Fruit fly (Drosophila melanogaster) whole organism, embryonic: Measurements from ENCODE around the gene pico.
A peak's percentile ranks its signal among the peaks of the same experiment; 100 is the strongest.

Experiments used
- Ada2b ChIP-seq: fragments of 200-800 bp; sonication (Bioruptor generic); IDR thresholded peaks from 2 replicates; pipeline ENCODE4 v1.3.6; 2022; ENCODE audit warnings: missing biosample characterization, missing genetic modification characterization
- CG10267 ChIP-seq: fragments of 200-800 bp; sonication (Bioruptor generic); optimal IDR thresholded peaks from 2 replicates; lab custom pipeline; 2018; ENCODE audit warnings: missing biosample characterization, mild to moderate bottlenecking, missing genetic modification characterization, moderate library complexity
- CG11504 ChIP-seq: fragments of 200-800 bp; sonication (Bioruptor generic); optimal IDR thresholded peaks from 3 replicates; lab custom pipeline; 2019; ENCODE audit warnings: missing biosample characterization, mild to moderate bottlenecking, missing genetic modification characterization, moderate library complexity
- CG12391 ChIP-seq: fragments of 200-800 bp; sonication (Bioruptor generic); optimal IDR thresholded peaks from 3 replicates; lab custom pipeline; 2018; ENCODE audit warnings: missing biosample characterization, mild to moderate bottlenecking, missing genetic modification characterization, moderate library complexity
- CG1603 ChIP-seq: fragments of 200-800 bp; sonication (Bioruptor generic); optimal IDR thresholded peaks from 2 replicates; lab custom pipeline; 2019; ENCODE audit warnings: missing biosample characterization, mild to moderate bottlenecking, missing genetic modification characterization, moderate library complexity
- CG17361 ChIP-seq: fragments of 200-800 bp; sonication (Bioruptor generic); IDR thresholded peaks from 3 replicates; pipeline ENCODE4 v1.3.6; 2022; ENCODE audit warnings: missing biosample characterization, missing genetic modification characterization
- CG17802 ChIP-seq: fragments of 200-800 bp; sonication (Bioruptor generic); optimal IDR thresholded peaks from 2 replicates; lab custom pipeline; 2018; ENCODE audit warnings: missing biosample characterization, mild to moderate bottlenecking, missing genetic modification characterization, moderate library complexity
- CG18599 ChIP-seq: fragments of 200-800 bp; sonication (Bioruptor generic); optimal IDR thresholded peaks from 3 replicates; lab custom pipeline; 2017; ENCODE audit warnings: missing biosample characterization, missing genetic modification characterization, mild to moderate bottlenecking, moderate library complexity, missing genetic modification reagents
- CG4282 ChIP-seq: fragments of 200-800 bp; sonication (Bioruptor generic); optimal IDR thresholded peaks from 2 replicates; lab custom pipeline; 2016; ENCODE audit warnings: missing biosample characterization, missing genetic modification characterization
- CG6689 ChIP-seq: fragments of 200-800 bp; sonication (Bioruptor generic); IDR thresholded peaks from 2 replicates; pipeline ENCODE4 v1.3.6; 2022; ENCODE audit warnings: missing biosample characterization, missing genetic modification characterization
- CG7357 ChIP-seq: fragments of 200-800 bp; sonication (Bioruptor generic); IDR thresholded peaks from 3 replicates; pipeline ENCODE4 v1.3.6; 2022; ENCODE audit warnings: missing biosample characterization, missing genetic modification characterization
- CG8281 ChIP-seq: fragments of 200-800 bp; sonication (Bioruptor generic); optimal IDR thresholded peaks from 2 replicates; lab custom pipeline; 2018; ENCODE audit warnings: missing biosample characterization, mild to moderate bottlenecking, missing genetic modification characterization, moderate library complexity
- Dref ChIP-seq: fragments of 200-800 bp; sonication (Bioruptor generic); IDR thresholded peaks from 2 replicates; pipeline ENCODE4 v1.3.6; 2022; ENCODE audit warnings: missing biosample characterization, missing genetic modification characterization
- E2f2 ChIP-seq: fragments of 200-800 bp; sonication (Bioruptor generic); IDR thresholded peaks from 2 replicates; pipeline ENCODE4 v1.3.6; 2022; ENCODE audit warnings: missing biosample characterization, missing genetic modification characterization
- Hsf ChIP-seq: fragments of 200-800 bp; sonication (Bioruptor generic); optimal IDR thresholded peaks from 3 replicates; lab custom pipeline; 2016; ENCODE audit warnings: missing biosample characterization, missing genetic modification characterization
- Kr ChIP-seq: fragments of 200-800 bp; sonication (Bioruptor generic); optimal IDR thresholded peaks from 2 replicates; lab custom pipeline; 2017; ENCODE audit warnings: missing biosample characterization, mild to moderate bottlenecking, missing genetic modification characterization
- Meics ChIP-seq: fragments of 200-800 bp; sonication (Bioruptor generic); optimal IDR thresholded peaks from 2 replicates; lab custom pipeline; 2017; ENCODE audit warnings: missing biosample characterization, mild to moderate bottlenecking, missing genetic modification characterization
- Pdp1 ChIP-seq, 2 experiments: fragments of 200-800 bp; sonication (Bioruptor generic); optimal IDR thresholded peaks; 3 replicates each; lab custom pipeline; 2016; ENCODE audit warnings: missing biosample characterization in 2 of 2, missing genetic modification characterization in 2 of 2, mild to moderate bottlenecking in 1 of 2, moderate library complexity in 1 of 2
- YL-1 ChIP-seq: fragments of 200-800 bp; sonication (Bioruptor generic); optimal IDR thresholded peaks from 3 replicates; lab custom pipeline; 2017; ENCODE audit warnings: missing biosample characterization, mild to moderate bottlenecking, missing genetic modification characterization
- bbx ChIP-seq: fragments of 200-800 bp; sonication (Bioruptor generic); IDR thresholded peaks from 2 replicates; pipeline ENCODE4 v1.3.6; 2022; ENCODE audit warnings: missing biosample characterization, missing genetic modification characterization; ENCODE audit not compliant: partially characterized antibody
- bigmax ChIP-seq: fragments of 200-800 bp; sonication (Bioruptor generic); optimal IDR thresholded peaks from 2 replicates; lab custom pipeline; 2018; ENCODE audit warnings: missing biosample characterization, mild to moderate bottlenecking, missing genetic modification characterization
- bsh ChIP-seq, 2 experiments: fragments of 200-800 bp; sonication (Bioruptor generic); optimal IDR thresholded peaks; 2 replicates each; lab custom pipeline; 2017 to 2018; ENCODE audit warnings: mild to moderate bottlenecking in 2 of 2, missing biosample characterization in 2 of 2, missing genetic modification characterization in 2 of 2, moderate library complexity in 1 of 2
- btn ChIP-seq: fragments of 200-800 bp; sonication (Bioruptor generic); optimal IDR thresholded peaks from 2 replicates; lab custom pipeline; 2016; ENCODE audit warnings: missing biosample characterization, missing genetic modification characterization
- dmrt99B ChIP-seq: fragments of 200-800 bp; sonication (Bioruptor generic); optimal IDR thresholded peaks from 2 replicates; lab custom pipeline; 2018; ENCODE audit warnings: missing biosample characterization, mild to moderate bottlenecking, missing genetic modification characterization, moderate library complexity
- fd96Cb ChIP-seq: fragments of 200-800 bp; sonication (Bioruptor generic); optimal IDR thresholded peaks from 2 replicates; lab custom pipeline; 2018; ENCODE audit warnings: missing biosample characterization, mild to moderate bottlenecking, missing genetic modification characterization, moderate library complexity
- gcm ChIP-seq: fragments of 200-800 bp; sonication (Bioruptor generic); optimal IDR thresholded peaks from 2 replicates; lab custom pipeline; 2019; ENCODE audit warnings: missing biosample characterization, mild to moderate bottlenecking, missing genetic modification characterization, moderate library complexity
- grau ChIP-seq: fragments of 200-800 bp; optimal IDR thresholded peaks from 3 replicates; lab custom pipeline; 2019; ENCODE audit warnings: missing biosample characterization, mild to moderate bottlenecking, missing genetic modification characterization, moderate library complexity
- h ChIP-seq: fragments of >200 bp; optimal IDR thresholded peaks from 2 replicates; lab custom pipeline; 2017
- hkb ChIP-seq, 2 experiments: fragments of 200-800 bp in 1 of 2; fragments of >200 bp in 1 of 2; sonication (Bioruptor generic) in 1 of 2; IDR thresholded peaks in 1 of 2; optimal IDR thresholded peaks in 1 of 2; 2 replicates each; pipeline versions ENCODE4 v1.3.6 to Lab custom; 2017 to 2022; ENCODE audit warnings: missing biosample characterization in 1 of 2, missing genetic modification characterization in 1 of 2
- lab ChIP-seq: fragments of 200-800 bp; sonication (Bioruptor generic); optimal IDR thresholded peaks from 3 replicates; lab custom pipeline; 2017; ENCODE audit warnings: missing biosample characterization, missing genetic modification characterization, mild to moderate bottlenecking, moderate library complexity, missing genetic modification reagents
- lbe ChIP-seq: fragments of 200-800 bp; sonication (Bioruptor generic); optimal IDR thresholded peaks from 2 replicates; lab custom pipeline; 2016; ENCODE audit warnings: missing biosample characterization, mild to moderate bottlenecking, missing genetic modification characterization
- lov ChIP-seq, 2 experiments: fragments of 200-800 bp in 1 of 2; fragments of >200 bp in 1 of 2; sonication (Bioruptor generic) in 1 of 2; IDR thresholded peaks in 1 of 2; optimal IDR thresholded peaks in 1 of 2; 2 replicates in 1 of 2; 3 replicates in 1 of 2; pipeline versions ENCODE4 v1.3.6 to Lab custom; 2017 to 2022; ENCODE audit warnings: missing biosample characterization in 1 of 2, missing genetic modification characterization in 1 of 2
- maf-S ChIP-seq: fragments of 200-800 bp; sonication (Bioruptor generic); optimal IDR thresholded peaks from 2 replicates; lab custom pipeline; 2016; ENCODE audit warnings: missing biosample characterization, missing genetic modification characterization
- mam ChIP-seq: fragments of 200-800 bp; sonication (Bioruptor generic); optimal IDR thresholded peaks from 3 replicates; lab custom pipeline; 2016; ENCODE audit warnings: missing biosample characterization, missing genetic modification characterization
- nau ChIP-seq: fragments of 200-800 bp; sonication (Bioruptor generic); optimal IDR thresholded peaks from 3 replicates; lab custom pipeline; 2017; ENCODE audit warnings: missing biosample characterization, mild to moderate bottlenecking, missing genetic modification characterization, missing genetic modification reagents
- oc ChIP-seq: fragments of 200-800 bp; sonication (Bioruptor generic); optimal IDR thresholded peaks from 2 replicates; lab custom pipeline; 2018; ENCODE audit warnings: missing biosample characterization, mild to moderate bottlenecking, missing genetic modification characterization, moderate library complexity
- org-1 ChIP-seq: fragments of 200-800 bp; sonication (Bioruptor generic); optimal IDR thresholded peaks from 2 replicates; lab custom pipeline; 2017; ENCODE audit warnings: missing biosample characterization, missing genetic modification characterization
- pan ChIP-seq, 4 experiments: fragments of >200 bp in 3 of 4; fragments of 200-800 bp in 1 of 4; sonication (Bioruptor generic) in 1 of 4; optimal IDR thresholded peaks in 3 of 4; IDR thresholded peaks in 1 of 4; 2 replicates each; pipeline versions ENCODE4 v1.3.6 to Lab custom; 2017 to 2022; ENCODE audit warnings: missing biosample characterization in 2 of 4, missing genetic modification characterization in 2 of 4, mixed read lengths in 1 of 4
- pb ChIP-seq: fragments of 200-800 bp; sonication (Bioruptor generic); optimal IDR thresholded peaks from 3 replicates; lab custom pipeline; 2016; ENCODE audit warnings: missing biosample characterization, missing genetic modification characterization
- prd ChIP-seq, 3 experiments: fragments of >200 bp in 2 of 3; fragments of 200-800 bp in 1 of 3; sonication (Bioruptor generic) in 1 of 3; optimal IDR thresholded peaks in 2 of 3; IDR thresholded peaks in 1 of 3; 2 replicates in 2 of 3; 3 replicates in 1 of 3; pipeline versions ENCODE4 v1.3.6 to Lab custom; 2017 to 2022; ENCODE audit warnings: missing biosample characterization in 1 of 3, missing genetic modification characterization in 1 of 3
- repo ChIP-seq: fragments of 200-800 bp; sonication (Bioruptor generic); optimal IDR thresholded peaks from 2 replicates; lab custom pipeline; 2016; ENCODE audit warnings: missing biosample characterization, missing genetic modification characterization
- slbo ChIP-seq: fragments of 200-800 bp; sonication (Bioruptor generic); IDR thresholded peaks from 2 replicates; pipeline ENCODE4 v1.3.6; 2022; ENCODE audit warnings: missing biosample characterization, missing genetic modification characterization
- sna ChIP-seq: fragments of 200-800 bp; sonication (Bioruptor generic); IDR thresholded peaks from 2 replicates; pipeline ENCODE4 v1.3.6; 2022; ENCODE audit warnings: missing biosample characterization, missing genetic modification characterization; ENCODE audit not compliant: partially characterized antibody
- unpg ChIP-seq: fragments of 200-800 bp; sonication (Bioruptor generic); optimal IDR thresholded peaks from 3 replicates; lab custom pipeline; 2018; ENCODE audit warnings: missing biosample characterization, mild to moderate bottlenecking, missing genetic modification characterization, moderate library complexity
- vfl ChIP-seq: fragments of 200-800 bp; sonication (Bioruptor generic); optimal IDR thresholded peaks from 2 replicates; lab custom pipeline; 2016; ENCODE audit warnings: missing biosample characterization, missing genetic modification characterization
- wdn ChIP-seq: fragments of 200-800 bp; sonication (Bioruptor generic); IDR thresholded peaks from 2 replicates; pipeline ENCODE4 v1.3.6; 2022; ENCODE audit warnings: missing biosample characterization, missing genetic modification characterization
- z ChIP-seq: fragments of 200-800 bp; sonication (Bioruptor generic); IDR thresholded peaks from 3 replicates; pipeline ENCODE4 v1.3.6; 2022; ENCODE audit warnings: missing biosample characterization, missing genetic modification characterization

pico gene

DNA sequence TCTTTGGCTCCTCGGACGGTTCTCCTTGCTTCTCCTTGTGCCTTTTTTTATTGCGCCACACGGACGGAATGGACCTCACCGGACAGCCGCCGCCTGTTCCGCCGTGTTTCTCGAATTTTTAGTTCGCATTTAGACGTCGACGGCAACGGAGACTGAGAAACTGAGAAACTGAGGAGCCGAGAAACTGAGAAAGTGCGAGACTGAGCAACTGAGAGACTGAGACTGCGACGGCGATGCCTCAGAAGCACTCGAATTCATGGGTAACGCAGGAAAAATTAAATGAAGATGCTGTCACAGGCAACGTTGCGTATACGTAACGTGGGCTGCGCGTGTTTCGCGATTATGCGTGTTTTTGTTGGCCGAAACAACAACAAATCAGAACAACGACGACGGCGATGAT is 23.8 kb upstream of the pico start:
- no peak for TF ChIP-seq gcm (GFP tag; lab: Kevin White, UChicago)
- no peak for TF ChIP-seq Kr (GFP tag; lab: Kevin White, UChicago)
- TF ChIP-seq z (GFP tag; lab: Robert Waterston, UW): no peak
- no peak for TF ChIP-seq hkb (optimal IDR thresholded peaks at IDR 0.05; lab: Kevin White, UChicago)
- no peak for TF ChIP-seq hkb (GFP tag; IDR thresholded peaks at IDR 0.05; lab: Robert Waterston, UW)
- TF ChIP-seq vfl (GFP tag; lab: Kevin White, UChicago): no peak
- TF ChIP-seq dmrt99B (tag; lab: Kevin White, UChicago): no peak
- peak; percentile 92 for TF ChIP-seq CG8281 (tag; lab: Kevin White, UChicago)
- TF ChIP-seq org-1 (GFP tag; lab: Kevin White, UChicago): no peak
- TF ChIP-seq Pdp1 (GFP tag; optimal IDR thresholded peaks at IDR 0.05; lab: Kevin White, UChicago): peak in 1 of 2 experiments; percentile 29
- TF ChIP-seq lov (optimal IDR thresholded peaks at IDR 0.05; lab: Kevin White, UChicago): no peak
- TF ChIP-seq lov (GFP tag; IDR thresholded peaks at IDR 0.05; lab: Robert Waterston, UW): no peak

- TF ChIP-seq bsh (GFP tag; optimal IDR thresholded peaks at IDR 0.05; lab: Kevin White, UChicago) (peak; percentile 56 to 94), pb (GFP tag; lab: Kevin White, UChicago) (no peak), CG17802 (tag; lab: Kevin White, UChicago) (no peak), maf-S (GFP tag; lab: Kevin White, UChicago) (no peak), lbe (peak; percentile 0), E2f2 (peak; percentile 18; the same call in 1 of the 2 replicates), Hsf (GFP tag; lab: Kevin White, UChicago) (peak; percentile 17), CG7357 (GFP tag; lab: Robert Waterston, UW) (0 out of 3 replicates have a peak, but pooled peaks have one; percentile 9), CG18599 (GFP tag; lab: Kevin White, UChicago) (peak; percentile 52), CG11504 (tag; lab: Kevin White, UChicago) (peak; percentile 69), Dref (no peak), slbo (no peak), pan (optimal IDR thresholded peaks at IDR 0.05; lab: Kevin White, UChicago) (no peak), pan (GFP tag; optimal IDR thresholded peaks at IDR 0.05 in 1 of 2, IDR thresholded peaks at IDR 0.05 in 1 of 2) (no peak), Ada2b (GFP tag; lab: Robert Waterston, UW) (no peak), YL-1 (no peak), lab (GFP tag; lab: Kevin White, UChicago) (peak; percentile 36), CG6689 (GFP tag; lab: Robert Waterston, UW) (0 out of 2 replicates have a peak, but pooled peaks have one; percentile 30), fd96Cb (peak; percentile 30), bbx (GFP tag; lab: Robert Waterston, UW) (no peak), CG1603 (tag; lab: Kevin White, UChicago) (peak; percentile 54), grau (peak; percentile 42), oc (tag; lab: Kevin White, UChicago) (no peak), repo (no peak), h (lab: Kevin White, UChicago) (no peak), nau (GFP tag; lab: Kevin White, UChicago) (no peak), mam (GFP tag; lab: Kevin White, UChicago) (no peak), wdn (GFP tag; lab: Robert Waterston, UW) (no peak), unpg (GFP tag; lab: Kevin White, UChicago) (peak; percentile 44), CG17361 (GFP tag; lab: Robert Waterston, UW) (peak; percentile 45; the same call in 1 of the 3 replicates), CG12391 (tag; lab: Kevin White, UChicago) (peak; percentile 38), CG4282 (GFP tag; lab: Kevin White, UChicago) (no peak), bigmax (GFP tag; lab: Kevin White, UChicago) (no peak), btn (GFP tag; lab: Kevin White, UChicago) (no peak), prd (optimal IDR thresholded peaks at IDR 0.05; lab: Kevin White, UChicago) (no peak), prd (GFP tag; IDR thresholded peaks at IDR 0.05; lab: Robert Waterston, UW) (no peak), sna (GFP tag; lab: Robert Waterston, UW) (no peak), CG10267 (tag; lab: Kevin White, UChicago) (peak; percentile 26), Meics (GFP tag; lab: Kevin White, UChicago) (peak; percentile 11)
Measured at dm6 chrX:19875059-19875458, 23.2 kb upstream of the pico start.
